Worm (Caenorhabditis elegans) whole organism, L3 larva: ENCODE data around the gene cyp-33C7.
A peak's percentile ranks its signal among the peaks of the same experiment; 100 is the strongest.

Source experiments
- R02D3.7 ChIP-seq: fragments of 150-350 bp; optimal IDR thresholded peaks from 2 replicates; lab custom pipeline; 2014; ENCODE audit warnings: missing biosample characterization, missing genetic modification characterization
- ZK546.5 ChIP-seq: sonication (generic microtip); optimal IDR thresholded peaks from 2 replicates; lab custom pipeline; 2017; ENCODE audit warnings: missing biosample characterization, missing genetic modification characterization
- aly-2 ChIP-seq: fragments of 150-350 bp; optimal IDR thresholded peaks from 2 replicates; lab custom pipeline; 2014; ENCODE audit warnings: missing biosample characterization, missing genetic modification characterization
- ceh-16 ChIP-seq: sonication (generic microtip); optimal IDR thresholded peaks from 2 replicates; lab custom pipeline; 2017; ENCODE audit warnings: missing biosample characterization, missing genetic modification characterization
- daf-12 ChIP-seq: fragments of 150-350 bp; optimal IDR thresholded peaks from 2 replicates; lab custom pipeline; 2014; ENCODE audit warnings: missing biosample characterization, missing genetic modification reagents, missing genetic modification characterization
- egl-5 ChIP-seq: fragments of 150-350 bp; optimal IDR thresholded peaks from 2 replicates; lab custom pipeline; 2017; ENCODE audit warnings: missing biosample characterization, missing genetic modification reagents, missing genetic modification characterization, inconsistent platforms
- elt-2 ChIP-seq: sonication (generic microtip); optimal IDR thresholded peaks from 2 replicates; lab custom pipeline; 2016; ENCODE audit warnings: missing genetic modification reagents, mild to moderate bottlenecking, missing genetic modification characterization, missing compliant biosample characterization
- elt-3 ChIP-seq, 3 experiments: fragments of 150-350 bp in 1 of 3; sonication (generic microtip) in 2 of 3; optimal IDR thresholded peaks; 2 replicates in 2 of 3; 4 replicates in 1 of 3; lab custom pipeline; 2014 to 2017; ENCODE audit warnings: missing biosample characterization in 3 of 3, missing genetic modification characterization in 3 of 3
- eor-1 ChIP-seq, 2 experiments: fragments of 150-350 bp; optimal IDR thresholded peaks; 2 replicates each; lab custom pipeline; 2014 to 2018; ENCODE audit warnings: missing biosample characterization in 2 of 2, missing genetic modification characterization in 2 of 2
- fos-1 ChIP-seq: fragments of 150-350 bp; optimal IDR thresholded peaks from 2 replicates; lab custom pipeline; 2014; ENCODE audit warnings: missing biosample characterization, missing genetic modification characterization
- hmg-11 ChIP-seq: sonication (generic microtip); optimal IDR thresholded peaks from 2 replicates; lab custom pipeline; 2016; ENCODE audit warnings: missing genetic modification characterization, missing compliant biosample characterization
- jun-1 ChIP-seq: fragments of 150-350 bp; optimal IDR thresholded peaks from 2 replicates; lab custom pipeline; 2014; ENCODE audit warnings: missing biosample characterization, missing genetic modification reagents, missing genetic modification characterization
- lin-39 ChIP-seq: fragments of 150-350 bp; optimal IDR thresholded peaks from 2 replicates; lab custom pipeline; 2018; ENCODE audit warnings: missing biosample characterization, missing genetic modification reagents, missing genetic modification characterization
- lsy-12 ChIP-seq: sonication (generic microtip); optimal IDR thresholded peaks from 2 replicates; lab custom pipeline; 2016; ENCODE audit warnings: mild to moderate bottlenecking, missing genetic modification characterization, missing compliant biosample characterization
- mml-1 ChIP-seq: fragments of 150-350 bp; sonication (generic microtip); optimal IDR thresholded peaks from 3 replicates; lab custom pipeline; 2014; ENCODE audit warnings: missing biosample characterization, missing genetic modification characterization
- nfya-1 ChIP-seq: sonication (generic microtip); optimal IDR thresholded peaks from 2 replicates; lab custom pipeline; 2017; ENCODE audit warnings: missing genetic modification characterization, mild to moderate bottlenecking, missing compliant biosample characterization, antibody characterized with exemption, moderate library complexity; ENCODE audit not compliant: insufficient read depth
- nhr-12 ChIP-seq: fragments of 150-350 bp; optimal IDR thresholded peaks from 2 replicates; lab custom pipeline; 2014; ENCODE audit warnings: missing biosample characterization, missing genetic modification characterization
- nhr-23 ChIP-seq: fragments of 150-350 bp; optimal IDR thresholded peaks from 2 replicates; lab custom pipeline; 2014; ENCODE audit warnings: missing biosample characterization, missing genetic modification reagents, missing genetic modification characterization
- nhr-28 ChIP-seq: fragments of 150-350 bp; optimal IDR thresholded peaks from 2 replicates; lab custom pipeline; 2014; ENCODE audit warnings: missing biosample characterization, missing genetic modification characterization
- nhr-43 ChIP-seq: sonication (generic microtip); optimal IDR thresholded peaks from 2 replicates; lab custom pipeline; 2016; ENCODE audit warnings: mild to moderate bottlenecking, missing genetic modification characterization, missing compliant biosample characterization; ENCODE audit not compliant: poor library complexity, severe bottlenecking
- nhr-67 ChIP-seq: fragments of 150-350 bp; optimal IDR thresholded peaks from 2 replicates; lab custom pipeline; 2014; ENCODE audit warnings: missing biosample characterization, missing genetic modification characterization
- nhr-76 ChIP-seq: fragments of 150-350 bp; sonication (generic microtip); optimal IDR thresholded peaks from 5 replicates; lab custom pipeline; 2014; ENCODE audit warnings: missing biosample characterization, missing genetic modification characterization
- nhr-77 ChIP-seq: fragments of 150-350 bp; optimal IDR thresholded peaks from 2 replicates; lab custom pipeline; 2014; ENCODE audit warnings: missing biosample characterization, missing genetic modification characterization
- pha-4 ChIP-seq: fragments of 150-350 bp; optimal IDR thresholded peaks from 2 replicates; lab custom pipeline; 2014; ENCODE audit warnings: missing biosample characterization, missing genetic modification reagents, missing genetic modification characterization
- pqm-1 ChIP-seq: fragments of 150-350 bp; optimal IDR thresholded peaks from 2 replicates; lab custom pipeline; 2017; ENCODE audit warnings: missing biosample characterization, missing genetic modification characterization, inconsistent platforms
- sea-2 ChIP-seq: fragments of 150-350 bp; sonication (generic microtip); optimal IDR thresholded peaks from 4 replicates; lab custom pipeline; 2014; ENCODE audit warnings: missing biosample characterization, missing genetic modification reagents, missing genetic modification characterization
- snpc-4 ChIP-seq: fragments of 150-350 bp; optimal IDR thresholded peaks from 2 replicates; lab custom pipeline; 2014; ENCODE audit warnings: missing biosample characterization, missing genetic modification characterization
- tbx-2 ChIP-seq: sonication (generic microtip); optimal IDR thresholded peaks from 2 replicates; lab custom pipeline; 2016; ENCODE audit warnings: mild to moderate bottlenecking, missing genetic modification characterization, missing compliant biosample characterization
- unc-39 ChIP-seq: sonication (generic microtip); optimal IDR thresholded peaks from 4 replicates; lab custom pipeline; 2017; ENCODE audit warnings: missing biosample characterization, missing genetic modification characterization
- unc-62 ChIP-seq: fragments of 150-350 bp; sonication (generic microtip); optimal IDR thresholded peaks from 4 replicates; lab custom pipeline; 2014; ENCODE audit warnings: missing biosample characterization, missing genetic modification reagents, missing genetic modification characterization
- ztf-11 ChIP-seq: fragments of 150-350 bp; optimal IDR thresholded peaks from 2 replicates; lab custom pipeline; 2014; ENCODE audit warnings: missing biosample characterization, missing genetic modification characterization

cyp-33C7 gene

ce11 chrV:2207527-2207926 is 42.8 kb upstream of the cyp-33C7 start:
- peak; percentile 84 for TF ChIP-seq nfya-1
- no peak for TF ChIP-seq unc-39 (tag; lab: Kevin White, UChicago)

ce11 chrV:2211936-2212335 is 38.4 kb upstream of the cyp-33C7 start, which contains the start of gene nhr-133:
TSS of gene nhr-133 (minus strand) at chrV:2212118.
- TF ChIP-seq elt-2 (tag; lab: Kevin White, UChicago) (peak; percentile 38), mml-1 (no peak), nhr-28 (tag; lab: Kevin White, UChicago) (no peak), aly-2 (tag; lab: Kevin White, UChicago) (no peak), pha-4 (tag; lab: Kevin White, UChicago) (peak; percentile 73), unc-62 (GFP tag; lab: Kevin White, UChicago) (no peak), egl-5 (no peak)

ce11 chrV:2214428-2215038 is 35.8 kb upstream of the cyp-33C7 start, which contains the start of gene nhr-184:
TSS of gene nhr-184 (minus strand) at chrV:2214478.
- TF ChIP-seq sea-2 (GFP tag; lab: Kevin White, UChicago) (no peak), snpc-4 (no peak), nhr-12 (tag; lab: Kevin White, UChicago) (no peak), ceh-16 (no peak), hmg-11 (tag; lab: Kevin White, UChicago) (peak; percentile 42), daf-12 (tag; lab: Kevin White, UChicago) (no peak), elt-2 (tag; lab: Kevin White, UChicago) (peak; percentile 27), ztf-11 (no peak), nhr-67 (tag; lab: Kevin White, UChicago) (no peak), nhr-76 (tag; lab: Kevin White, UChicago) (no peak), lin-39 (tag; lab: Kevin White, UChicago) (no peak), aly-2 (tag; lab: Kevin White, UChicago) (no peak), eor-1 (tag; optimal IDR thresholded peaks at IDR 0.05; lab: Kevin White, UChicago) (no peak), pha-4 (tag; lab: Kevin White, UChicago) (peak; percentile 58), pqm-1 (tag; lab: Kevin White, UChicago) (peak; percentile 25)

- TF ChIP-seq elt-3 (tag; optimal IDR thresholded peaks at IDR 0.05; lab: Kevin White, UChicago) (no peak), mml-1 (no peak), nhr-43 (tag; lab: Kevin White, UChicago) (no peak)
Observed at ce11 chrV:2215352-2215751, 35.0 kb upstream of the cyp-33C7 start, which contains the start of gene nstp-8. TSS of gene nstp-8 (plus strand) at chrV:2215652.

ce11 chrV:2216927-2217326 is 33.4 kb upstream of the cyp-33C7 start:
- no peak for TF ChIP-seq nhr-43 (tag; lab: Kevin White, UChicago)
- no peak for TF ChIP-seq fos-1 (tag; lab: Kevin White, UChicago)
- TF ChIP-seq nhr-76 (tag; lab: Kevin White, UChicago), result no peak
- no peak for TF ChIP-seq mml-1
- TF ChIP-seq nhr-23, result no peak
- no peak for TF ChIP-seq hmg-11 (tag; lab: Kevin White, UChicago)
- TF ChIP-seq elt-3 (tag; optimal IDR thresholded peaks at IDR 0.05; lab: Kevin White, UChicago), result no peak
- TF ChIP-seq, all 47 proteins: peak for 0

- TF ChIP-seq pha-4 (tag; lab: Kevin White, UChicago) (peak; percentile 98), tbx-2 (tag; lab: Kevin White, UChicago) (no peak), mml-1 (no peak), elt-2 (tag; lab: Kevin White, UChicago) (peak; percentile 64), jun-1 (tag; lab: Kevin White, UChicago) (peak; percentile 5), lsy-12 (no peak), nfya-1 (peak; percentile 16), pqm-1 (tag; lab: Kevin White, UChicago) (peak; percentile 56), sea-2 (GFP tag; lab: Kevin White, UChicago) (no peak), aly-2 (tag; lab: Kevin White, UChicago) (no peak), unc-39 (tag; lab: Kevin White, UChicago) (no peak), R02D3.7 (tag; lab: Kevin White, UChicago) (no peak), elt-3 (tag; optimal IDR thresholded peaks at IDR 0.05; lab: Kevin White, UChicago) (no peak), nhr-43 (tag; lab: Kevin White, UChicago) (peak; percentile 14), nhr-77 (tag; lab: Kevin White, UChicago) (no peak), nhr-23 (peak; percentile 69), ZK546.5 (tag; lab: Kevin White, UChicago) (no peak)
Observed at ce11 chrV:2218803-2219202, 31.5 kb upstream of the cyp-33C7 start, which contains the start of gene nhr-56. TSS of gene nhr-56 (plus strand) at chrV:2219004.
